Worm (Caenorhabditis elegans) whole organism, mixed stage, embryonic: Measurements from ENCODE around the gene Y43F8B.17.

Experiments
- blmp-1 ChIP-seq: fragments of 150-350 bp; optimal IDR thresholded peaks from 2 replicates; lab custom pipeline; 2014; ENCODE audit warnings: missing biosample characterization, missing genetic modification characterization
- ceh-39 ChIP-seq: fragments of 150-350 bp; optimal IDR thresholded peaks from 2 replicates; lab custom pipeline; 2014; ENCODE audit warnings: missing biosample characterization, missing genetic modification characterization
- ceh-83 ChIP-seq: fragments of 200-800 bp; sonication (Bioruptor generic); optimal IDR thresholded peaks from 2 replicates; lab custom pipeline; 2018; ENCODE audit warnings: mild to moderate bottlenecking, missing genetic modification characterization, missing compliant biosample characterization
- ces-1 ChIP-seq: fragments of 150-350 bp; optimal IDR thresholded peaks from 2 replicates; lab custom pipeline; 2014; ENCODE audit warnings: missing biosample characterization, missing genetic modification reagents, missing genetic modification characterization
- nhr-12 ChIP-seq: fragments of 150-350 bp; optimal IDR thresholded peaks from 2 replicates; lab custom pipeline; 2014; ENCODE audit warnings: missing biosample characterization, missing genetic modification characterization
- nhr-237 ChIP-seq: fragments of 150-350 bp; optimal IDR thresholded peaks from 2 replicates; lab custom pipeline; 2014; ENCODE audit warnings: missing biosample characterization, missing genetic modification characterization
- snpc-4 ChIP-seq: fragments of 150-350 bp; optimal IDR thresholded peaks from 2 replicates; lab custom pipeline; 2014; ENCODE audit warnings: missing biosample characterization, missing genetic modification characterization
- unc-62 ChIP-seq: fragments of 150-350 bp; optimal IDR thresholded peaks from 2 replicates; lab custom pipeline; 2014; ENCODE audit warnings: missing biosample characterization, missing genetic modification reagents, missing genetic modification characterization
- ztf-11 ChIP-seq: fragments of 150-350 bp; optimal IDR thresholded peaks from 2 replicates; lab custom pipeline; 2014; ENCODE audit warnings: missing biosample characterization, missing genetic modification characterization

ce11 chrV:19529168-19529567 lies 44.6 kb downstream of the Y43F8B.17 start:
- TF ChIP-seq unc-62 (GFP tag; lab: Kevin White, UChicago), result peak; percentile 98
- TF ChIP-seq nhr-237 (tag; lab: Kevin White, UChicago), result peak; percentile 80
- TF ChIP-seq blmp-1 (tag; lab: Kevin White, UChicago), result no peak
- no peak for TF ChIP-seq ztf-11 (tag; lab: Kevin White, UChicago)
- TF ChIP-seq snpc-4, result no peak
- no peak for TF ChIP-seq ceh-83
- peak; percentile 58 for TF ChIP-seq ces-1 (GFP tag; lab: Kevin White, UChicago)
- peak; percentile 77 for TF ChIP-seq ceh-39 (tag; lab: Kevin White, UChicago)
- TF ChIP-seq nhr-12, result peak; percentile 27
